Fruit fly (Drosophila melanogaster): ENCODE measurements around the gene Ziz.

- TF ChIP-seq esn (GFP tag; optimal IDR thresholded peaks at IDR 0.05): no peak
- TF ChIP-seq CG3919 (GFP tag; optimal IDR thresholded peaks at IDR 0.05): no peak
These were observed 68.9 kb downstream of the Ziz start for dm6 chr2L:7427067-7427785.
